Worm (Caenorhabditis elegans) whole organism, L1 larva: ENCODE measurements around the gene ape-1.
A peak's percentile ranks its signal among the peaks of the same experiment; 100 is the strongest.

Experiments used
- C04F5.9 ChIP-seq: sonication (generic microtip); optimal IDR thresholded peaks from 2 replicates; lab custom pipeline; 2016; ENCODE audit warnings: missing genetic modification characterization, missing compliant biosample characterization
- C34B4.2 ChIP-seq: sonication (generic microtip); optimal IDR thresholded peaks from 2 replicates; lab custom pipeline; 2017; ENCODE audit warnings: mild to moderate bottlenecking, missing genetic modification characterization, missing compliant biosample characterization
- Y116A8C.19 ChIP-seq: sonication (generic microtip); optimal IDR thresholded peaks from 2 replicates; lab custom pipeline; 2016; ENCODE audit warnings: missing compliant biosample characterization, missing genetic modification characterization, borderline replicate concordance
- blmp-1 ChIP-seq: fragments of 150-350 bp; optimal IDR thresholded peaks from 2 replicates; lab custom pipeline; 2014; ENCODE audit warnings: missing biosample characterization, missing genetic modification characterization
- ceh-63 ChIP-seq: fragments of 200-800 bp; sonication (Bioruptor generic); optimal IDR thresholded peaks from 2 replicates; lab custom pipeline; 2018; ENCODE audit warnings: mild to moderate bottlenecking, missing genetic modification characterization, missing compliant biosample characterization
- ceh-82 ChIP-seq, 3 experiments: fragments of 150-350 bp in 1 of 3; sonication (generic microtip) in 2 of 3; optimal IDR thresholded peaks; 2 replicates each; lab custom pipeline; 2014 to 2017; ENCODE audit warnings: missing biosample characterization in 3 of 3, missing genetic modification characterization in 3 of 3
- ceh-90 ChIP-seq: sonication (generic microtip); optimal IDR thresholded peaks from 2 replicates; lab custom pipeline; 2016; ENCODE audit warnings: missing genetic modification characterization, missing compliant biosample characterization
- ces-1 ChIP-seq: fragments of 150-350 bp; optimal IDR thresholded peaks from 2 replicates; lab custom pipeline; 2014; ENCODE audit warnings: missing biosample characterization, missing genetic modification reagents, missing genetic modification characterization
- dpl-1 ChIP-seq, 3 experiments: fragments of 150-350 bp in 2 of 3; sonication (generic microtip) in 1 of 3; optimal IDR thresholded peaks; 2 replicates each; lab custom pipeline; 2014 to 2017; ENCODE audit warnings: missing biosample characterization in 3 of 3, missing genetic modification characterization in 3 of 3, missing genetic modification reagents in 3 of 3
- efl-1 ChIP-seq, 4 experiments: fragments of 150-350 bp; optimal IDR thresholded peaks in 3 of 4; peaks in 1 of 4; 1 replicate in 1 of 4; 2 replicates in 3 of 4; lab custom pipeline; 2014; ENCODE audit warnings: missing biosample characterization in 2 of 4, missing genetic modification characterization in 2 of 4, missing genetic modification reagents in 2 of 4
- egl-27 ChIP-seq, 2 experiments: fragments of 150-350 bp in 1 of 2; sonication (generic microtip); optimal IDR thresholded peaks; 3 replicates each; lab custom pipeline; 2017 to 2018; ENCODE audit warnings: missing biosample characterization in 2 of 2, missing genetic modification characterization in 2 of 2, missing genetic modification reagents in 2 of 2
- elt-3 ChIP-seq, 6 experiments: fragments of 150-350 bp in 1 of 6; sonication (generic microtip); optimal IDR thresholded peaks; 2 replicates each; lab custom pipeline; 2017 to 2018; ENCODE audit warnings: missing biosample characterization in 6 of 6, missing genetic modification characterization in 6 of 6, inconsistent platforms in 1 of 6
- ets-5 ChIP-seq: fragments of 200-800 bp; sonication (Bioruptor generic); IDR thresholded peaks from 2 replicates; pipeline ENCODE4 v1.3.6; 2022; ENCODE audit warnings: missing genetic modification characterization, missing compliant biosample characterization
- fkh-10 ChIP-seq: sonication (generic microtip); optimal IDR thresholded peaks from 2 replicates; lab custom pipeline; 2017; ENCODE audit warnings: missing biosample characterization, missing genetic modification reagents, missing genetic modification characterization
- fkh-8 ChIP-seq: sonication (generic microtip); optimal IDR thresholded peaks from 2 replicates; lab custom pipeline; 2016; ENCODE audit warnings: mild to moderate bottlenecking, missing genetic modification characterization, missing compliant biosample characterization
- fos-1 ChIP-seq: fragments of 150-350 bp; optimal IDR thresholded peaks from 2 replicates; lab custom pipeline; 2014; ENCODE audit warnings: missing biosample characterization, missing genetic modification characterization
- hlh-17 ChIP-seq: fragments of 200-800 bp; sonication (Bioruptor generic); optimal IDR thresholded peaks from 2 replicates; lab custom pipeline; 2018; ENCODE audit warnings: missing genetic modification characterization, mild to moderate bottlenecking, missing compliant biosample characterization, moderate library complexity, borderline replicate concordance
- hpl-2 ChIP-seq: fragments of 150-350 bp; optimal IDR thresholded peaks from 2 replicates; lab custom pipeline; 2014; ENCODE audit warnings: missing biosample characterization, missing genetic modification reagents, missing genetic modification characterization
- lin-13 ChIP-seq: fragments of 150-350 bp; optimal IDR thresholded peaks from 2 replicates; lab custom pipeline; 2014; ENCODE audit warnings: missing biosample characterization, missing genetic modification reagents, missing genetic modification characterization
- lin-15B ChIP-seq: fragments of 150-350 bp; sonication (generic microtip); optimal IDR thresholded peaks from 3 replicates; lab custom pipeline; 2014; ENCODE audit warnings: missing biosample characterization, missing genetic modification characterization
- lin-35 ChIP-seq, 2 experiments: fragments of 150-350 bp; optimal IDR thresholded peaks; 2 replicates each; lab custom pipeline; 2014; ENCODE audit warnings: missing biosample characterization in 2 of 2, missing genetic modification characterization in 2 of 2, missing genetic modification reagents in 2 of 2
- lin-39 ChIP-seq: fragments of 150-350 bp; optimal IDR thresholded peaks from 2 replicates; lab custom pipeline; 2014; ENCODE audit warnings: missing biosample characterization, missing genetic modification reagents, missing genetic modification characterization
- mab-9 ChIP-seq: fragments of 200-800 bp; sonication (Bioruptor generic); IDR thresholded peaks from 2 replicates; pipeline ENCODE4 v1.3.6; 2022; ENCODE audit warnings: missing genetic modification reagents, missing genetic modification characterization, missing compliant biosample characterization
- mef-2 ChIP-seq: fragments of 150-350 bp; optimal IDR thresholded peaks from 2 replicates; lab custom pipeline; 2014; ENCODE audit warnings: missing biosample characterization, missing genetic modification characterization
- nhr-20 ChIP-seq: sonication (generic microtip); optimal IDR thresholded peaks from 2 replicates; lab custom pipeline; 2016; ENCODE audit warnings: mild to moderate bottlenecking, missing genetic modification characterization, missing compliant biosample characterization
- nhr-28 ChIP-seq: fragments of 150-350 bp; optimal IDR thresholded peaks from 2 replicates; lab custom pipeline; 2014; ENCODE audit warnings: missing biosample characterization, missing genetic modification characterization
- nhr-47 ChIP-seq: sonication (generic microtip); optimal IDR thresholded peaks from 2 replicates; lab custom pipeline; 2016; ENCODE audit warnings: mild to moderate bottlenecking, missing genetic modification characterization, moderate library complexity, missing compliant biosample characterization
- nhr-71 ChIP-seq: sonication (generic microtip); optimal IDR thresholded peaks from 2 replicates; lab custom pipeline; 2016; ENCODE audit warnings: mild to moderate bottlenecking, missing genetic modification characterization, moderate library complexity, missing compliant biosample characterization
- nhr-76 ChIP-seq: sonication (generic microtip); optimal IDR thresholded peaks from 2 replicates; lab custom pipeline; 2017; ENCODE audit warnings: missing biosample characterization, missing genetic modification characterization
- nhr-77 ChIP-seq: fragments of 150-350 bp; optimal IDR thresholded peaks from 2 replicates; lab custom pipeline; 2014; ENCODE audit warnings: missing biosample characterization, missing genetic modification characterization
- nhr-84 ChIP-seq: sonication (generic microtip); optimal IDR thresholded peaks from 2 replicates; lab custom pipeline; 2017; ENCODE audit warnings: missing biosample characterization, missing genetic modification characterization
- pax-3 ChIP-seq: fragments of 200-800 bp; sonication (Bioruptor generic); optimal IDR thresholded peaks from 2 replicates; lab custom pipeline; 2018; ENCODE audit warnings: mild to moderate bottlenecking, missing genetic modification characterization, moderate library complexity, missing compliant biosample characterization
- pqm-1 ChIP-seq: sonication (generic microtip); optimal IDR thresholded peaks from 3 replicates; lab custom pipeline; 2017; ENCODE audit warnings: missing biosample characterization, missing genetic modification characterization
- rnt-1 ChIP-seq: sonication (generic microtip); optimal IDR thresholded peaks from 2 replicates; lab custom pipeline; 2016; ENCODE audit warnings: mild to moderate bottlenecking, missing genetic modification characterization, moderate library complexity, missing compliant biosample characterization
- snu-23 ChIP-seq: sonication (generic microtip); optimal IDR thresholded peaks from 2 replicates; lab custom pipeline; 2016; ENCODE audit warnings: missing genetic modification characterization, missing compliant biosample characterization
- sox-4 ChIP-seq: sonication (generic microtip); optimal IDR thresholded peaks from 2 replicates; lab custom pipeline; 2016; ENCODE audit warnings: missing genetic modification characterization, missing compliant biosample characterization
- unc-98 ChIP-seq: fragments of 200-800 bp; sonication (Bioruptor generic); IDR thresholded peaks from 2 replicates; pipeline ENCODE4 v1.3.6; 2022; ENCODE audit warnings: missing genetic modification characterization, missing compliant biosample characterization
- vab-15 ChIP-seq: sonication (generic microtip); optimal IDR thresholded peaks from 2 replicates; lab custom pipeline; 2017; ENCODE audit warnings: missing genotype, mild to moderate bottlenecking, missing genetic modification characterization, missing compliant biosample characterization
- xbp-1 ChIP-seq: sonication (generic microtip); optimal IDR thresholded peaks from 2 replicates; lab custom pipeline; 2016; ENCODE audit warnings: missing genetic modification characterization, missing compliant biosample characterization

The ape-1 gene

ce11 chrV:11644166-11644565 is 31.6 kb upstream of the ape-1 start, which contains the start of gene bir-1 (continued):
- TF ChIP-seq lin-35 (GFP tag; optimal IDR thresholded peaks at IDR 0.05; lab: Kevin White, UChicago) (peak; percentile 76 to 89), nhr-47 (peak; percentile 68), C34B4.2 (tag; lab: Kevin White, UChicago) (no peak), ceh-82 (tag; optimal IDR thresholded peaks at IDR 0.05; lab: Kevin White, UChicago) (peak in 1 of 3 experiments; percentile 76), ces-1 (GFP tag; lab: Kevin White, UChicago) (no peak), blmp-1 (tag; lab: Kevin White, UChicago) (peak; percentile 65), ets-5 (no peak), elt-3 (tag; optimal IDR thresholded peaks at IDR 0.05; lab: Kevin White, UChicago) (peak in 1 of 6 experiments; percentile 4), snu-23 (GFP tag; lab: Kevin White, UChicago) (peak; percentile 66), xbp-1 (peak; percentile 67), ceh-90 (peak; percentile 69), fkh-10 (GFP tag; lab: Kevin White, UChicago) (no peak), Y116A8C.19 (tag; lab: Kevin White, UChicago) (no peak), efl-1 (optimal IDR thresholded peaks at IDR 0.05; lab: Kevin White, UChicago) (peak; percentile 79 to 85), efl-1 (GFP tag; optimal IDR thresholded peaks at IDR 0.05 in 1 of 2; lab: Kevin White, UChicago) (peak; percentile 82 to 96), lin-13 (GFP tag; lab: Kevin White, UChicago) (peak; percentile 2), fkh-8 (tag; lab: Kevin White, UChicago) (peak; percentile 59), ceh-63 (no peak), nhr-71 (tag; lab: Kevin White, UChicago) (peak; percentile 79), lin-39 (tag; lab: Kevin White, UChicago) (no peak), pax-3 (peak; percentile 60), unc-98 (GFP tag; lab: Robert Waterston, UW) (no peak), mef-2 (tag; lab: Kevin White, UChicago) (no peak), nhr-28 (tag; lab: Kevin White, UChicago) (no peak), dpl-1 (GFP tag; optimal IDR thresholded peaks at IDR 0.05; lab: Kevin White, UChicago) (peak; percentile 72 to 87 (median 79)), rnt-1 (tag; lab: Kevin White, UChicago) (peak; percentile 91), hpl-2 (GFP tag; lab: Kevin White, UChicago) (no peak), nhr-84 (no peak), hlh-17 (GFP tag; lab: Kevin White, UChicago) (no peak), lin-15B (tag; lab: Kevin White, UChicago) (peak; percentile 81), vab-15 (no peak), nhr-20 (tag; lab: Kevin White, UChicago) (peak; percentile 49), fos-1 (tag; lab: Kevin White, UChicago) (peak; percentile 25), C04F5.9 (tag; lab: Kevin White, UChicago) (no peak), pqm-1 (no peak)

- TF ChIP-seq mab-9 (GFP tag; lab: Robert Waterston, UW) (no peak), fkh-8 (tag; lab: Kevin White, UChicago) (no peak), nhr-76 (tag; lab: Kevin White, UChicago) (no peak), hlh-17 (GFP tag; lab: Kevin White, UChicago) (no peak), ceh-63 (no peak), nhr-77 (tag; lab: Kevin White, UChicago) (no peak), egl-27 (tag; optimal IDR thresholded peaks at IDR 0.05; lab: Kevin White, UChicago) (no peak), sox-4 (tag; lab: Kevin White, UChicago) (no peak), vab-15 (no peak)
- TF ChIP-seq, all 84 proteins: peak for 0
Measured at ce11 chrV:11645244-11645643, 30.5 kb upstream of the ape-1 start, which contains the start of gene skp-1. Gene skp-1 (plus strand): TSS chrV:11645481.

- TF ChIP-seq ceh-90: no peak
- TF ChIP-seq pqm-1: peak; percentile 1
Measured at ce11 chrV:11647821-11648220, 27.9 kb upstream of the ape-1 start.
